Worm (Caenorhabditis elegans): ENCODE measurements around the gene btb-19.
A peak's percentile ranks its signal among the peaks of the same experiment; 100 is the strongest.

btb-19 gene

DNA sequence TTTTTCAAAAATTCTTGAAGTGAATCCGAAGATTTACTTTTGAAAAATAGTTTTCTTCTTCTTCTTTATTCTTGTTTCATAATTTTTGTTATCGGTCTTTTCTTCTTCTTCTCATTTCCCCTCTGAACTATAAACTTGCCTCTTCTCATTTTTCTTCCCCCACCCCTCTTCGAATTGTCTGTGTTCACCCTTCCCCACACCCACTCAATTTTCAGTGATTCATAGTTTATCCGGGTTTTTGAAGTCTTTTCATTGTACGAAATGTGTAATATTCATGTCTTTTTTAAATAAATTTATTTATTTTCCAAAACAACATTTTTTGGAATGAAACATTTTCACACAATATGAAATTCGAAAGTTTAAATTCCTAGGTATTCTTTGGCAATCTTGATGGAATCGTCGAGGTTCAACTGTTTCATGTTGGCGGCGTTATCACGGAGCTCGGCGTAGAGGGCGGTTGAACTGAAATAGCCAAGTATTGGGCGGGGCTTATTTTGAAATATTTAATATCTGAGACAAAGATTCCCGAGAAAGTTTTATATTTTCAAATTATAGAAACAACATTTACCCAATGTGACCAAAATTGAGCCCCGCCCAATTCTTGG is 29.2 kb downstream of the btb-19 start:
- TF ChIP-seq ztf-23 (GFP tag; IDR thresholded peaks at IDR 0.05) (no peak), T22C8.4 (GFP tag; IDR thresholded peaks at IDR 0.05) (no peak), tab-1 (GFP tag; IDR thresholded peaks at IDR 0.05) (no peak), cog-1 (tag; optimal IDR thresholded peaks at IDR 0.05) (no peak), med-1 (GFP tag; optimal IDR thresholded peaks at IDR 0.05; ENCODE audit: insufficient read depth) (no peak), flt-1 (GFP tag; IDR thresholded peaks at IDR 0.05) (no peak), klf-2 (GFP tag; conservative IDR thresholded peaks at IDR 0.05) (no peak), ztf-29 (GFP tag; IDR thresholded peaks at IDR 0.05) (no peak), ref-1 (GFP tag; conservative IDR thresholded peaks at IDR 0.05) (no peak)

DNA sequence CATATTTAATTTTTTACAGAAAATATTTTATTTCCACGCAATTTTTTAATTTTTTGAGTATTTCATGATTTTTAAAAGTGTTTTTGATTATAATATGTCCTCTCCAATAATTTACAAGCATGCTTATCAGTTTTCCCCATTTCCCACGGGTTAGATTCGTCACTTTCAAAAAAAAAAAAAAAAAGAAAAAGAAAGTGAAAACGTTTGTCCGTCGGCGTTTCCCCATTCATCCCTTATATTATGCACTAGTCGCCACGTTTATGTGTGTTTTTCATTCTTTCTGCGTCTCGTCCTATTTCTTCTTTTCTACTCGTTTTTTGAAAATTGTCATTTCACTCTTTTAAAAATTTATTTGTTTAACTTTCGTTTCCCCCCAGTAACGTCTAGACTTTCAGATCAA is 32.5 kb downstream of the btb-19 start, which contains the start of gene vnut-1:
vnut-1 (plus strand) TSS at position 396 of the 400 bp plus-strand sequence.
- TF ChIP-seq flt-1 (GFP tag; IDR thresholded peaks at IDR 0.05) (0 out of 2 replicates have a peak, but pooled peaks have one; percentile 24), cog-1 (tag; optimal IDR thresholded peaks at IDR 0.05) (no peak)

ce11 chrII:14488661-14489060 is 33.3 kb downstream of the btb-19 start, which contains the start of gene usp-14:
usp-14 (minus strand) TSS chrII:14488688.
- TF ChIP-seq ztf-23 (GFP tag; IDR thresholded peaks at IDR 0.05) (peak; percentile 62; the same call in 1 of the 2 replicates), med-1 (GFP tag; optimal IDR thresholded peaks at IDR 0.05; ENCODE audit: insufficient read depth) (no peak), ref-1 (GFP tag; conservative IDR thresholded peaks at IDR 0.05) (no peak), klf-2 (GFP tag; conservative IDR thresholded peaks at IDR 0.05) (no peak)

ce11 chrII:14483813-14484212 is 38.1 kb downstream of the btb-19 start:
- TF ChIP-seq cog-1 (tag; optimal IDR thresholded peaks at IDR 0.05) (no peak), ref-1 (GFP tag; conservative IDR thresholded peaks at IDR 0.05) (no peak), med-1 (GFP tag; optimal IDR thresholded peaks at IDR 0.05; ENCODE audit: insufficient read depth) (no peak), ztf-29 (GFP tag; IDR thresholded peaks at IDR 0.05) (no peak), klf-2 (GFP tag; conservative IDR thresholded peaks at IDR 0.05) (no peak), T22C8.4 (GFP tag; IDR thresholded peaks at IDR 0.05) (no peak), ztf-23 (GFP tag; IDR thresholded peaks at IDR 0.05) (no peak), tab-1 (GFP tag; IDR thresholded peaks at IDR 0.05) (no peak), flt-1 (GFP tag; IDR thresholded peaks at IDR 0.05) (no peak)

ce11 chrII:14480772-14481171 is 41.2 kb downstream of the btb-19 start:
- no peak for TF ChIP-seq ztf-23 (GFP tag; IDR thresholded peaks at IDR 0.05)
- no peak for TF ChIP-seq T22C8.4 (GFP tag; IDR thresholded peaks at IDR 0.05)
- no peak for TF ChIP-seq klf-2 (GFP tag; conservative IDR thresholded peaks at IDR 0.05)
- no peak for TF ChIP-seq flt-1 (GFP tag; IDR thresholded peaks at IDR 0.05)
- TF ChIP-seq ref-1 (GFP tag; conservative IDR thresholded peaks at IDR 0.05) = no peak
- TF ChIP-seq tab-1 (GFP tag; IDR thresholded peaks at IDR 0.05) = no peak
- TF ChIP-seq med-1 (GFP tag; optimal IDR thresholded peaks at IDR 0.05; ENCODE audit: insufficient read depth) = no peak
- TF ChIP-seq ztf-29 (GFP tag; IDR thresholded peaks at IDR 0.05) = no peak
- no peak for TF ChIP-seq cog-1 (tag; optimal IDR thresholded peaks at IDR 0.05)

ce11 chrII:14479583-14480245 is 42.2 kb downstream of the btb-19 start, which contains the start of gene C13B4.1:
C13B4.1 (minus strand) TSS chrII:14479633.
- TF ChIP-seq tab-1 (GFP tag; IDR thresholded peaks at IDR 0.05) (no peak), ztf-23 (GFP tag; IDR thresholded peaks at IDR 0.05) (0 out of 2 replicates have a peak, but pooled peaks have one; percentile 9)

ce11 chrII:14474700-14475099 is 47.2 kb downstream of the btb-19 start:
- no peak for TF ChIP-seq cog-1 (tag; optimal IDR thresholded peaks at IDR 0.05)
- TF ChIP-seq flt-1 (GFP tag; IDR thresholded peaks at IDR 0.05) = peak; percentile 81
- no peak for TF ChIP-seq ztf-23 (GFP tag; IDR thresholded peaks at IDR 0.05)
- no peak for TF ChIP-seq klf-2 (GFP tag; conservative IDR thresholded peaks at IDR 0.05)
- peak; percentile 64; the same call in 1 of the 2 replicates for TF ChIP-seq tab-1 (GFP tag; IDR thresholded peaks at IDR 0.05)
- no peak for TF ChIP-seq med-1 (GFP tag; optimal IDR thresholded peaks at IDR 0.05; ENCODE audit: insufficient read depth)
- TF ChIP-seq ztf-29 (GFP tag; IDR thresholded peaks at IDR 0.05) = no peak
